Worm (Caenorhabditis elegans) whole organism, young adult: ENCODE data around the gene Y45F10D.6.

Experiments used
- C17E4.6 ChIP-seq: fragments of 200-800 bp; sonication (Bioruptor generic); IDR thresholded peaks from 2 replicates; pipeline ENCODE4 v1.3.6; 2022; ENCODE audit warnings: missing genetic modification reagents, missing genetic modification characterization, missing compliant biosample characterization
- F39B2.1 ChIP-seq: fragments of 200-800 bp; sonication (Bioruptor generic); IDR thresholded peaks from 2 replicates; pipeline ENCODE4 v1.3.6; 2022; ENCODE audit warnings: missing genetic modification reagents, missing genetic modification characterization, missing compliant biosample characterization
- dpl-1 ChIP-seq: fragments of 150-350 bp; optimal IDR thresholded peaks from 2 replicates; lab custom pipeline; 2014; ENCODE audit warnings: missing biosample characterization, missing genetic modification reagents, missing genetic modification characterization
- efl-1 ChIP-seq: fragments of 150-350 bp; optimal IDR thresholded peaks from 2 replicates; lab custom pipeline; 2014; ENCODE audit warnings: missing biosample characterization, missing genetic modification reagents, missing genetic modification characterization
- hlh-12 ChIP-seq: sonication (generic microtip); optimal IDR thresholded peaks from 2 replicates; lab custom pipeline; 2016; ENCODE audit warnings: missing genetic modification characterization, missing compliant biosample characterization
- hsf-1 ChIP-seq: fragments of 200-800 bp; sonication (Bioruptor generic); IDR thresholded peaks from 2 replicates; pipeline ENCODE4 v1.3.6; 2022; ENCODE audit warnings: missing genetic modification reagents, missing genetic modification characterization, missing compliant biosample characterization
- lag-1 ChIP-seq: fragments of 200-800 bp; sonication (Bioruptor generic); IDR thresholded peaks from 2 replicates; pipeline ENCODE4 v1.3.6; 2022; ENCODE audit warnings: missing genetic modification reagents, missing genetic modification characterization, missing compliant biosample characterization
- madf-10 ChIP-seq: sonication (generic microtip); optimal IDR thresholded peaks from 2 replicates; lab custom pipeline; 2016; ENCODE audit warnings: mild to moderate bottlenecking, missing genetic modification characterization, missing compliant biosample characterization
- madf-3 ChIP-seq: fragments of 200-800 bp; sonication (Bioruptor generic); IDR thresholded peaks from 2 replicates; pipeline ENCODE4 v1.3.6; 2022; ENCODE audit warnings: missing genetic modification reagents, missing genetic modification characterization, missing compliant biosample characterization
- pha-4 ChIP-seq: fragments of 150-350 bp; sonication (generic microtip); optimal IDR thresholded peaks from 2 replicates; lab custom pipeline; 2014; ENCODE audit warnings: missing biosample characterization, missing genetic modification reagents, missing genetic modification characterization
- snpc-4 ChIP-seq, 5 experiments: fragments of 150-350 bp in 1 of 5; sonication (generic microtip) in 4 of 5; optimal IDR thresholded peaks; 2 replicates each; lab custom pipeline; 2014 to 2018; ENCODE audit warnings: missing genetic modification characterization in 5 of 5, missing biosample characterization in 3 of 5, antibody characterized with exemption in 2 of 5, mild to moderate bottlenecking in 2 of 5, missing compliant biosample characterization in 2 of 5, missing genotype in 2 of 5, moderate library complexity in 2 of 5, missing genetic modification reagents in 1 of 5
- ztf-6 ChIP-seq: fragments of 200-800 bp; sonication (Bioruptor generic); IDR thresholded peaks from 2 replicates; pipeline ENCODE4 v1.3.6; 2022; ENCODE audit warnings: missing genetic modification reagents, missing genetic modification characterization, missing compliant biosample characterization

DNA sequence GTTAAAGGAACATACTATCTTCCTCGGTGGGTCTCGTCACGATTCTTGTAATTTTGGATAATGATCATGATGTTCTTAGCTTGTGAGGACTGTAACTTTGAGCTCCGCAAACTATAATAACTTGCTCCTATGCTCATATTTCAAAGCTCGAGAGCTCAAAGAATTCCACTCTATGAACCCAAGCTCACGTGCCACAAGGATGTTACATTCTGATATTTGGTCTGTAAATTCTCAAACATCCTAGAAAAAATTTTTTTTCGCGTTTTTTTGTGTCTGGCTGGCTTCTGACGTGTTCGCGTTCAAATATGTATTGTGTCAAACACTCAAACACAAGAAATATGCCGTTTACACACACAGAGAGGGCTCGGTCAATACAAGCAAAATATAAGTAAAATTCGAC is 21.6 kb downstream of the Y45F10D.6 start, which contains the start of gene Y45F10D.16:
- TF ChIP-seq ztf-6: no peak
- TF ChIP-seq hsf-1 (GFP tag; lab: Robert Waterston, UW): no peak
- no peak for TF ChIP-seq snpc-4 (GFP tag; optimal IDR thresholded peaks at IDR 0.05; lab: Kevin White, UChicago)
- no peak for TF ChIP-seq snpc-4 (tag; optimal IDR thresholded peaks at IDR 0.05; lab: Kevin White, UChicago)
- TF ChIP-seq pha-4: no peak
- TF ChIP-seq madf-10 (tag; lab: Kevin White, UChicago): no peak
- TF ChIP-seq lag-1 (GFP tag; lab: Robert Waterston, UW): no peak
- no peak for TF ChIP-seq C17E4.6
- TF ChIP-seq F39B2.1: no peak
- no peak for TF ChIP-seq efl-1 (GFP tag; lab: Kevin White, UChicago)
- TF ChIP-seq hlh-12 (tag; lab: Kevin White, UChicago): no peak
- no peak for TF ChIP-seq dpl-1 (GFP tag; lab: Kevin White, UChicago)
- no peak for TF ChIP-seq madf-3 (GFP tag; lab: Robert Waterston, UW)
